Worm (Caenorhabditis elegans) whole organism, early embryonic: ENCODE results near the gene rsp-3.

Experiments used
- B0310.2 ChIP-seq: sonication (generic microtip); optimal IDR thresholded peaks from 2 replicates; lab custom pipeline; 2016; ENCODE audit warnings: mild to moderate bottlenecking, missing genetic modification characterization, missing compliant biosample characterization
- ets-7 ChIP-seq: sonication (generic microtip); optimal IDR thresholded peaks from 2 replicates; lab custom pipeline; 2016; ENCODE audit warnings: missing genotype, missing genetic modification characterization, missing compliant biosample characterization
- flt-1 ChIP-seq: fragments of 200-800 bp; sonication (Bioruptor generic); IDR thresholded peaks from 2 replicates; pipeline ENCODE4 v1.3.6; 2022; ENCODE audit warnings: missing genetic modification characterization, missing compliant biosample characterization
- sea-1 ChIP-seq: fragments of 200-800 bp; sonication (Bioruptor generic); conservative IDR thresholded peaks from 2 replicates; pipeline ENCODE4 v1.3.6; 2022; ENCODE audit warnings: missing genetic modification characterization, missing compliant biosample characterization

DNA sequence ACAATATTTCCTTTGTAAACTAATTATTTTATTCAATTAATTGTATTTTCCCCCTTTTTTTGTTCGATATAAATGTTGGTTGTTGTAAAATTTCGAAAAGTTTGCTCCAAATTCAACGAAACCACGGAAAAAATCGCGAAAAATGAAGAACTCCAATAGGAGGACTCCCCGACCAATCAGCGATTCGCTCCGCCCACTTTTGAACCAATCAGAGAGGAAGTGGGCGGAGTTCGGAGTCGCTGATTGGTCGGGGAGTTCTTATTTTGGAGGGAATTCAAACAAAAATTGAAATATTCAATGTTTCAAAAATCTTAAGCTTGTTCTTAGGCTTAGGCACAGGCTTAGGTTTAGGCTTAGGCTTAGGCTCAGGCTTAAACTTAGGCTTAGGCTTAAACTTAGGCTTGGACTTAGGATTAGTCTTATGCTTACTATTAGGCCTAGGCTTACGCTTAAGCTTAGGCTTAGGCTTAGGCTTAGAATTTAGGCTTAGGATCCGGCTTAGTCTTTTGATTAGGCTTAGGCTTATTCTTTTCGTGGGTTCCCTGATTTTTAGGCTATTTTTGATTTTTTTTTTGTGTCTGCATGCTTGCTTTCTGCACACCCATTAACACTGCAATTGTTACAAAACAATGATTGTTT, 47.2 kb downstream of the rsp-3 start:
- TF ChIP-seq sea-1: no peak
- no peak for TF ChIP-seq flt-1 (GFP tag; lab: Robert Waterston, UW)
- TF ChIP-seq ets-7 (tag; lab: Kevin White, UChicago): no peak
- TF ChIP-seq B0310.2 (tag; lab: Kevin White, UChicago): no peak
